Worm (Caenorhabditis elegans) whole organism, L4 larva: ENCODE results near the gene lin-56.

ENCODE experiments used
- Y75B8A.6 ChIP-seq: fragments of 200-800 bp; sonication (Bioruptor generic); IDR thresholded peaks from 2 replicates; pipeline ENCODE4 v1.3.6; 2022; ENCODE audit warnings: missing genetic modification reagents, missing genetic modification characterization, missing compliant biosample characterization
- aha-1 ChIP-seq: fragments of 150-350 bp; peaks from one replicate; lab custom pipeline; 2014; ENCODE audit warnings: missing biosample characterization, missing genetic modification characterization
- ama-1 ChIP-seq: fragments of 150-350 bp; optimal IDR thresholded peaks from 2 replicates; lab custom pipeline; 2014; ENCODE audit warnings: inconsistent platforms, mixed read lengths
- lin-1 ChIP-seq: fragments of 200-800 bp; sonication (Bioruptor generic); IDR thresholded peaks from 2 replicates; pipeline ENCODE4 v1.3.6; 2022; ENCODE audit warnings: missing genetic modification reagents, missing genetic modification characterization, missing compliant biosample characterization
- lin-13 ChIP-seq: fragments of 150-350 bp; optimal IDR thresholded peaks from 2 replicates; lab custom pipeline; 2014; ENCODE audit warnings: missing biosample characterization, missing genetic modification reagents, missing genetic modification characterization
- nhr-237 ChIP-seq: sonication (generic microtip); optimal IDR thresholded peaks from 2 replicates; lab custom pipeline; 2017; ENCODE audit warnings: missing biosample characterization, missing genetic modification characterization
- unc-39 ChIP-seq: sonication (generic microtip); optimal IDR thresholded peaks from 2 replicates; lab custom pipeline; 2017; ENCODE audit warnings: missing biosample characterization, missing genetic modification characterization

DNA sequence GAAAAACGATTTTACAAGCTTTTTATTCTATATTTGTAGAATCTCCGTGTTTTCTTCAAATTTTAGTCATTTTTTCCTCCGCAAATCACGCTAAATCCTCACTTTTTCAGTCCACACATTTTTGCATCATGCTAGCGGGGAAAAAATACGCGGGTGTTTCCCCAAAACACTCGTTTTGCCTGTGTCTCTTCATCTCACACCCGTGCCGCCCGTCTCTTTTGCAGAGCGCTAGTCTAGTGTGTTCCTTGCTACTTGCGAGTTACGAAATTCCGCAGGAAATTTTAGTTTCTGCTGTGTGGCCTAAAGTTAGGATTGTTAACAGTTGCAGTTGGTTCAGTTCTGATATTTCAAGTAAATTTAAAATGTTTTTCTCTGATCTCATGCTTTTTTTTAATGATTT, 4.1 kb upstream of the lin-56 start:
- TF ChIP-seq unc-39 (tag; lab: Kevin White, UChicago) (no peak), lin-13 (GFP tag; lab: Kevin White, UChicago) (no peak), aha-1 (peak; percentile 83), Y75B8A.6 (GFP tag; lab: Robert Waterston, UW) (no peak), nhr-237 (tag; lab: Kevin White, UChicago) (no peak), lin-1 (GFP tag; lab: Robert Waterston, UW) (no peak), ama-1 (lab: Kevin White, UChicago) (peak; percentile 23)
